Fruit fly (Drosophila melanogaster) whole organism, embryonic: ENCODE data around the gene CG3224.
A peak's percentile ranks its signal among the peaks of the same experiment; 100 is the strongest.

ENCODE experiments used
- Asciz ChIP-seq: fragments of 200-800 bp; sonication (Bioruptor generic); optimal IDR thresholded peaks from 2 replicates; lab custom pipeline; 2017; ENCODE audit warnings: missing biosample characterization, mild to moderate bottlenecking, missing genetic modification characterization, missing genetic modification reagents
- Blimp-1 ChIP-seq: fragments of 200-800 bp; sonication (Bioruptor generic); optimal IDR thresholded peaks from 3 replicates; lab custom pipeline; 2018; ENCODE audit warnings: missing biosample characterization, missing genetic modification characterization, mild to moderate bottlenecking, moderate library complexity, missing genetic modification reagents
- BtbVII ChIP-seq: fragments of 200-800 bp; sonication (Bioruptor generic); optimal IDR thresholded peaks from 3 replicates; lab custom pipeline; 2017; ENCODE audit warnings: missing biosample characterization, mild to moderate bottlenecking, missing genetic modification characterization
- CG10366 ChIP-seq: fragments of 200-800 bp; sonication (Bioruptor generic); IDR thresholded peaks from 2 replicates; pipeline ENCODE4 v1.3.6; 2022; ENCODE audit warnings: missing biosample characterization, missing genetic modification characterization
- CG10431 ChIP-seq: fragments of 200-800 bp; sonication (Bioruptor generic); optimal IDR thresholded peaks from 3 replicates; lab custom pipeline; 2018; ENCODE audit warnings: missing biosample characterization, mild to moderate bottlenecking, missing genetic modification characterization
- CG11093 ChIP-seq: fragments of 200-800 bp; sonication (Bioruptor generic); IDR thresholded peaks from 3 replicates; pipeline ENCODE4 v1.3.6; 2022; ENCODE audit warnings: missing biosample characterization, missing genetic modification characterization
- CG11398 ChIP-seq: fragments of 200-800 bp; sonication (Bioruptor generic); optimal IDR thresholded peaks from 2 replicates; lab custom pipeline; 2016; ENCODE audit warnings: missing biosample characterization, missing genetic modification characterization
- CG11456 ChIP-seq: fragments of 200-800 bp; sonication (Bioruptor generic); IDR thresholded peaks from 3 replicates; pipeline ENCODE4 v1.3.6; 2022; ENCODE audit warnings: missing biosample characterization, missing genetic modification characterization
- CG11696 ChIP-seq: fragments of 200-800 bp; sonication (Bioruptor generic); IDR thresholded peaks from 2 replicates; pipeline ENCODE4 v1.3.6; 2022; ENCODE audit warnings: missing biosample characterization, missing genetic modification characterization
- CG1233 ChIP-seq: fragments of 200-800 bp; sonication (Bioruptor generic); optimal IDR thresholded peaks from 4 replicates; lab custom pipeline; 2018; ENCODE audit warnings: missing biosample characterization, mild to moderate bottlenecking, missing genetic modification characterization
- CG13624 ChIP-seq: fragments of 200-800 bp; sonication (Bioruptor generic); optimal IDR thresholded peaks from 2 replicates; lab custom pipeline; 2016; ENCODE audit warnings: missing biosample characterization, missing genetic modification characterization
- CG15011 ChIP-seq: fragments of 200-800 bp; sonication (Bioruptor generic); optimal IDR thresholded peaks from 3 replicates; lab custom pipeline; 2018; ENCODE audit warnings: missing biosample characterization, mild to moderate bottlenecking, missing genetic modification characterization
- CG1529 ChIP-seq: fragments of 200-800 bp; sonication (Bioruptor generic); optimal IDR thresholded peaks from 3 replicates; lab custom pipeline; 2018; ENCODE audit warnings: missing biosample characterization, missing genetic modification characterization
- CG1602 ChIP-seq: fragments of 200-800 bp; sonication (Bioruptor generic); optimal IDR thresholded peaks from 3 replicates; lab custom pipeline; 2016; ENCODE audit warnings: missing biosample characterization, missing genetic modification characterization
- CG1647 ChIP-seq: fragments of 200-800 bp; sonication (Bioruptor generic); optimal IDR thresholded peaks from 3 replicates; lab custom pipeline; 2016; ENCODE audit warnings: missing biosample characterization, missing genetic modification characterization
- CG16779 ChIP-seq: fragments of 200-800 bp; sonication (Bioruptor generic); IDR thresholded peaks from 2 replicates; pipeline ENCODE4 v1.3.6; 2022; ENCODE audit warnings: missing biosample characterization, missing genetic modification characterization
- CG17802 ChIP-seq: fragments of 200-800 bp; sonication (Bioruptor generic); optimal IDR thresholded peaks from 2 replicates; lab custom pipeline; 2018; ENCODE audit warnings: missing biosample characterization, mild to moderate bottlenecking, missing genetic modification characterization, moderate library complexity
- CG18476 ChIP-seq: fragments of 200-800 bp; sonication (Bioruptor generic); optimal IDR thresholded peaks from 2 replicates; lab custom pipeline; 2016; ENCODE audit warnings: missing biosample characterization, mild to moderate bottlenecking, missing genetic modification characterization
- CG18619 ChIP-seq: fragments of 200-800 bp; sonication (Bioruptor generic); optimal IDR thresholded peaks from 3 replicates; lab custom pipeline; 2017; ENCODE audit warnings: missing biosample characterization, mild to moderate bottlenecking, missing genetic modification characterization
- CG30403 ChIP-seq: fragments of 200-800 bp; sonication (Bioruptor generic); optimal IDR thresholded peaks from 3 replicates; lab custom pipeline; 2016; ENCODE audit warnings: missing biosample characterization, missing genetic modification characterization
- CG4328 ChIP-seq: fragments of 200-800 bp; sonication (Bioruptor generic); optimal IDR thresholded peaks from 3 replicates; lab custom pipeline; 2017; ENCODE audit warnings: missing biosample characterization, missing genetic modification reagents, missing genetic modification characterization
- CG4360 ChIP-seq: fragments of 200-800 bp; sonication (Bioruptor generic); IDR thresholded peaks from 2 replicates; pipeline ENCODE4 v1.3.6; 2022; ENCODE audit warnings: missing biosample characterization, missing genetic modification characterization
- CG4617 ChIP-seq: fragments of 200-800 bp; sonication (Bioruptor generic); optimal IDR thresholded peaks from 3 replicates; lab custom pipeline; 2016; ENCODE audit warnings: missing biosample characterization, missing genetic modification characterization, borderline replicate concordance
- CG6791 ChIP-seq: fragments of 200-800 bp; sonication (Bioruptor generic); IDR thresholded peaks from 3 replicates; pipeline ENCODE4 v1.3.6; 2022; ENCODE audit warnings: missing biosample characterization, missing genetic modification characterization; ENCODE audit not compliant: partially characterized antibody
- CG7556 ChIP-seq: fragments of 200-800 bp; sonication (Bioruptor generic); optimal IDR thresholded peaks from 2 replicates; lab custom pipeline; 2017; ENCODE audit warnings: missing biosample characterization, mild to moderate bottlenecking, missing genetic modification characterization
- Deaf1 ChIP-seq: fragments of 200-800 bp; optimal IDR thresholded peaks from 3 replicates; lab custom pipeline; 2019; ENCODE audit warnings: missing biosample characterization, mild to moderate bottlenecking, missing genetic modification characterization, moderate library complexity
- Dip3 ChIP-seq: fragments of 200-800 bp; sonication (Bioruptor generic); optimal IDR thresholded peaks from 3 replicates; lab custom pipeline; 2016; ENCODE audit warnings: missing biosample characterization, missing genetic modification characterization
- Dll ChIP-seq: fragments of 200-800 bp; sonication (Bioruptor generic); IDR thresholded peaks from 4 replicates; pipeline ENCODE4 v1.3.6; 2022; ENCODE audit warnings: missing biosample characterization, missing genetic modification characterization; ENCODE audit not compliant: partially characterized antibody
- Jarid2 ChIP-seq: fragments of 200-800 bp; sonication (Bioruptor generic); optimal IDR thresholded peaks from 3 replicates; lab custom pipeline; 2017; ENCODE audit warnings: mild to moderate bottlenecking, missing biosample characterization, missing genetic modification reagents, missing genetic modification characterization
- Mad ChIP-seq: fragments of 200-800 bp; sonication (Bioruptor generic); optimal IDR thresholded peaks from 2 replicates; lab custom pipeline; 2016; ENCODE audit warnings: missing biosample characterization, missing genetic modification characterization
- NK7.1 ChIP-seq: fragments of 200-800 bp; sonication (Bioruptor generic); optimal IDR thresholded peaks from 3 replicates; lab custom pipeline; 2016; ENCODE audit warnings: missing biosample characterization, missing genetic modification characterization
- NfI ChIP-seq: fragments of 200-800 bp; sonication (Bioruptor generic); optimal IDR thresholded peaks from 3 replicates; lab custom pipeline; 2018; ENCODE audit warnings: missing biosample characterization, mild to moderate bottlenecking, missing genetic modification characterization, moderate library complexity
- Ptx1 ChIP-seq: fragments of 200-800 bp; sonication (Bioruptor generic); IDR thresholded peaks from 2 replicates; pipeline ENCODE4 v1.3.6; 2022; ENCODE audit warnings: missing biosample characterization, missing genetic modification characterization
- Sox102F ChIP-seq: fragments of 200-800 bp; sonication (Bioruptor generic); optimal IDR thresholded peaks from 2 replicates; lab custom pipeline; 2018; ENCODE audit warnings: missing biosample characterization, mild to moderate bottlenecking, missing genetic modification characterization, moderate library complexity
- bab2 ChIP-seq: fragments of 200-800 bp; sonication (Bioruptor generic); optimal IDR thresholded peaks from 2 replicates; lab custom pipeline; 2016; ENCODE audit warnings: missing biosample characterization, missing genetic modification characterization
- bbx ChIP-seq: fragments of 200-800 bp; sonication (Bioruptor generic); IDR thresholded peaks from 2 replicates; pipeline ENCODE4 v1.3.6; 2022; ENCODE audit warnings: missing biosample characterization, missing genetic modification characterization; ENCODE audit not compliant: partially characterized antibody
- bcd ChIP-seq: fragments of 200-800 bp; sonication (Bioruptor generic); optimal IDR thresholded peaks from 2 replicates; lab custom pipeline; 2017; ENCODE audit warnings: missing biosample characterization, mild to moderate bottlenecking, missing genetic modification characterization
- crp ChIP-seq, 2 experiments: fragments of 200-800 bp; sonication (Bioruptor generic); optimal IDR thresholded peaks; 2 replicates in 1 of 2; 3 replicates in 1 of 2; lab custom pipeline; 2017; ENCODE audit warnings: missing biosample characterization in 2 of 2, missing genetic modification characterization in 2 of 2, mild to moderate bottlenecking in 1 of 2, moderate library complexity in 1 of 2
- danr ChIP-seq: fragments of 200-800 bp; sonication (Bioruptor generic); IDR thresholded peaks from 2 replicates; pipeline ENCODE4 v1.3.6; 2022; ENCODE audit warnings: missing biosample characterization, missing genetic modification characterization
- gce ChIP-seq: fragments of 200-800 bp; sonication (Bioruptor generic); IDR thresholded peaks from 3 replicates; pipeline ENCODE4 v1.3.6; 2022; ENCODE audit warnings: missing biosample characterization, missing genetic modification characterization
- h ChIP-seq: fragments of >200 bp; optimal IDR thresholded peaks from 2 replicates; lab custom pipeline; 2017
- hkb ChIP-seq, 2 experiments: fragments of 200-800 bp in 1 of 2; fragments of >200 bp in 1 of 2; sonication (Bioruptor generic) in 1 of 2; IDR thresholded peaks in 1 of 2; optimal IDR thresholded peaks in 1 of 2; 2 replicates each; pipeline versions ENCODE4 v1.3.6 to Lab custom; 2017 to 2022; ENCODE audit warnings: missing biosample characterization in 1 of 2, missing genetic modification characterization in 1 of 2
- lola ChIP-seq, 3 experiments: fragments of >200 bp in 2 of 3; fragments of 200-800 bp in 1 of 3; sonication (Bioruptor generic) in 1 of 3; optimal IDR thresholded peaks; 2 replicates each; lab custom pipeline; 2017 to 2019; ENCODE audit warnings: missing biosample characterization in 3 of 3, missing genetic modification characterization in 3 of 3, mild to moderate bottlenecking in 1 of 3, moderate library complexity in 1 of 3
- pita ChIP-seq: fragments of 200-800 bp; sonication (Bioruptor generic); optimal IDR thresholded peaks from 2 replicates; lab custom pipeline; 2017; ENCODE audit warnings: missing biosample characterization, mild to moderate bottlenecking, missing genetic modification characterization
- psq ChIP-seq: fragments of 200-800 bp; sonication (Bioruptor generic); optimal IDR thresholded peaks from 2 replicates; lab custom pipeline; 2017; ENCODE audit warnings: missing biosample characterization, missing genetic modification characterization
- sob ChIP-seq: fragments of 200-800 bp; sonication (Bioruptor generic); IDR thresholded peaks from 2 replicates; pipeline ENCODE4 v1.3.6; 2022; ENCODE audit warnings: missing biosample characterization, missing genetic modification characterization
- toy ChIP-seq: fragments of 200-800 bp; sonication (Bioruptor generic); IDR thresholded peaks from 2 replicates; pipeline ENCODE4 v1.3.6; 2022; ENCODE audit warnings: missing biosample characterization, missing genetic modification characterization
- unc-4 ChIP-seq: fragments of 200-800 bp; sonication (Bioruptor generic); IDR thresholded peaks from 2 replicates; pipeline ENCODE4 v1.3.6; 2022; ENCODE audit warnings: missing biosample characterization, missing genetic modification characterization; ENCODE audit not compliant: partially characterized antibody
- wek ChIP-seq: fragments of 200-800 bp; sonication (Bioruptor generic); optimal IDR thresholded peaks from 3 replicates; lab custom pipeline; 2018; ENCODE audit warnings: missing biosample characterization, mild to moderate bottlenecking, missing genetic modification characterization, moderate library complexity

Gene CG3224

DNA sequence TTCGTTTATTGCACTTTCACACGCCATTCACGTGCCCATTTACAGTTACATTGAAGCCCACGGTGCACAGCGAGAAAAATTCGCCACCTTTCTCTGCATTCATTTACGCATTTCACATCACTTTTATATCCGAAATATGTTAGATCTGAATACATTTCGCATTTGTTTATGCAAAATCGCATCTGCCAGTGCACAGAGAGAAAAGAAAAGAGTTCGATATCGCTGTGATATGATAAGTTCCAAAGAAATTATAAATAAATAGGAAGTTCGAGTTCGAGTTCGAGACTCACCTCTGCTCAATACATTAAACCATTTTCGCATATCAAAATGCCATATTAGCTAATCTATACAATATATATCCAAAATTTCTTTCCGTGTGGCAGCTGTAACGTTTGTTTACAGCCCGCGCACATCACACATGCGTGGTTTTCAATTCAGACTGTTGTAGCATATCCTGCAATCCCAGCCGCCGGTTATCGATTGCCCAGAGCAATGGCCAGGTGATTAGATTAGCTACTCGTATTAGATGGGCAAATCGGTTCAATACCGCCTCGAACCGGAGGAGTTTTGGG, 5.2 kb downstream of the CG3224 start (continued):
- TF ChIP-seq Ptx1 (peak; percentile 86), wek (GFP tag; lab: Kevin White, UChicago) (peak; percentile 26), psq (GFP tag; lab: Kevin White, UChicago) (peak; percentile 30), h (lab: Kevin White, UChicago) (no peak), hkb (optimal IDR thresholded peaks at IDR 0.05; lab: Kevin White, UChicago) (no peak), hkb (GFP tag; IDR thresholded peaks at IDR 0.05; lab: Robert Waterston, UW) (peak; percentile 88), NK7.1 (GFP tag; lab: Kevin White, UChicago) (peak; percentile 70), BtbVII (peak; percentile 84), toy (0 out of 2 replicates have a peak, but pooled peaks have one; percentile 29), Dll (no peak), gce (GFP tag; lab: Robert Waterston, UW) (peak; percentile 67; the same call in 1 of the 3 replicates), CG7556 (GFP tag; lab: Kevin White, UChicago) (peak; percentile 89), CG1602 (GFP tag; lab: Kevin White, UChicago) (peak; percentile 75), CG18476 (GFP tag; lab: Kevin White, UChicago) (peak; percentile 74), Sox102F (GFP tag; lab: Kevin White, UChicago) (peak; percentile 84), CG10366 (GFP tag; lab: Robert Waterston, UW) (peak; percentile 78), CG1233 (GFP tag; lab: Kevin White, UChicago) (peak; percentile 80), bab2 (GFP tag; lab: Kevin White, UChicago) (peak; percentile 77), CG15011 (peak; percentile 80), CG11696 (GFP tag; lab: Robert Waterston, UW) (peak; percentile 64), CG4328 (peak; percentile 69), unc-4 (GFP tag; lab: Robert Waterston, UW) (no peak), CG11398 (GFP tag; lab: Kevin White, UChicago) (peak; percentile 24), lola (GFP tag; optimal IDR thresholded peaks at IDR 0.05; lab: Kevin White, UChicago) (peak in 1 of 3 experiments; percentile 61), Mad (GFP tag; lab: Kevin White, UChicago) (peak; percentile 78), CG16779 (GFP tag; lab: Robert Waterston, UW) (no peak), CG4617 (GFP tag; lab: Kevin White, UChicago) (peak; percentile 40), CG10431 (no peak), CG17802 (tag; lab: Kevin White, UChicago) (peak; percentile 40), sob (peak; percentile 80), CG13624 (GFP tag; lab: Kevin White, UChicago) (peak; percentile 88), CG30403 (peak; percentile 87), Blimp-1 (peak; percentile 78), CG11456 (peak; percentile 75; the same call in 2 of the 3 replicates), NfI (GFP tag; lab: Kevin White, UChicago) (peak; percentile 87), CG1647 (peak; percentile 70), crp (GFP tag; optimal IDR thresholded peaks at IDR 0.05; lab: Kevin White, UChicago) (peak in 1 of 2 experiments; percentile 37), Dip3 (GFP tag; lab: Kevin White, UChicago) (peak; percentile 85), Jarid2 (GFP tag; lab: Kevin White, UChicago) (peak; percentile 66), danr (GFP tag; lab: Robert Waterston, UW) (peak; percentile 72), Asciz (GFP tag; lab: Kevin White, UChicago) (peak; percentile 71), CG11093 (GFP tag; lab: Robert Waterston, UW) (peak; percentile 79), bbx (GFP tag; lab: Robert Waterston, UW) (no peak), CG1529 (GFP tag; lab: Kevin White, UChicago) (peak; percentile 57), CG18619 (GFP tag; lab: Kevin White, UChicago) (peak; percentile 87), CG4360 (GFP tag; lab: Robert Waterston, UW) (no peak), bcd (GFP tag; lab: Kevin White, UChicago) (peak; percentile 82), CG6791 (no peak), Deaf1 (tag; lab: Kevin White, UChicago) (peak; percentile 47), pita (GFP tag; lab: Kevin White, UChicago) (no peak)
